Fruit fly (Drosophila melanogaster) whole organism, embryonic: ENCODE data around the gene Dhdds.

ENCODE experiments used
- Abd-B ChIP-seq: fragments of 200-800 bp; sonication (Bioruptor generic); optimal IDR thresholded peaks from 2 replicates; lab custom pipeline; 2018; ENCODE audit warnings: missing biosample characterization, mild to moderate bottlenecking, missing genetic modification characterization, moderate library complexity
- Aef1 ChIP-seq: fragments of 200-800 bp; sonication (Bioruptor generic); IDR thresholded peaks from 3 replicates; pipeline ENCODE4 v1.3.6; 2022; ENCODE audit warnings: missing biosample characterization, missing genetic modification characterization
- CG10267 ChIP-seq: fragments of 200-800 bp; sonication (Bioruptor generic); optimal IDR thresholded peaks from 2 replicates; lab custom pipeline; 2018; ENCODE audit warnings: missing biosample characterization, mild to moderate bottlenecking, missing genetic modification characterization, moderate library complexity
- CG10565 ChIP-seq: fragments of 200-800 bp; sonication (Bioruptor generic); optimal IDR thresholded peaks from 3 replicates; lab custom pipeline; 2016; ENCODE audit warnings: missing biosample characterization, mild to moderate bottlenecking, missing genetic modification characterization
- CG15479 ChIP-seq: fragments of 200-800 bp; sonication (Bioruptor generic); optimal IDR thresholded peaks from 3 replicates; lab custom pipeline; 2019; ENCODE audit warnings: missing biosample characterization, mild to moderate bottlenecking, missing genetic modification characterization, moderate library complexity
- CG15696 ChIP-seq: fragments of 200-800 bp; sonication (Bioruptor generic); optimal IDR thresholded peaks from 2 replicates; lab custom pipeline; 2019; ENCODE audit warnings: missing biosample characterization, mild to moderate bottlenecking, missing genetic modification characterization, moderate library complexity
- CG17359 ChIP-seq: fragments of 200-800 bp; sonication (Bioruptor generic); optimal IDR thresholded peaks from 3 replicates; lab custom pipeline; 2018; ENCODE audit warnings: missing biosample characterization, mild to moderate bottlenecking, missing genetic modification characterization, moderate library complexity
- CG17802 ChIP-seq: fragments of 200-800 bp; sonication (Bioruptor generic); optimal IDR thresholded peaks from 2 replicates; lab custom pipeline; 2018; ENCODE audit warnings: missing biosample characterization, mild to moderate bottlenecking, missing genetic modification characterization, moderate library complexity
- CG18476 ChIP-seq: fragments of 200-800 bp; sonication (Bioruptor generic); optimal IDR thresholded peaks from 2 replicates; lab custom pipeline; 2016; ENCODE audit warnings: missing biosample characterization, mild to moderate bottlenecking, missing genetic modification characterization
- CG2116 ChIP-seq: fragments of 200-800 bp; sonication (Bioruptor generic); optimal IDR thresholded peaks from 3 replicates; lab custom pipeline; 2018; ENCODE audit warnings: missing biosample characterization, mild to moderate bottlenecking, missing genetic modification characterization
- CG31441 ChIP-seq: fragments of 200-800 bp; sonication (Bioruptor generic); IDR thresholded peaks from 2 replicates; pipeline ENCODE4 v1.3.6; 2022; ENCODE audit warnings: missing biosample characterization, missing genetic modification characterization
- CG32767 ChIP-seq: fragments of 200-800 bp; sonication (Bioruptor generic); IDR thresholded peaks from 2 replicates; pipeline ENCODE4 v1.3.6; 2022; ENCODE audit warnings: missing biosample characterization, missing genetic modification characterization
- CG33557 ChIP-seq: fragments of 200-800 bp; sonication (Bioruptor generic); optimal IDR thresholded peaks from 2 replicates; lab custom pipeline; 2019; ENCODE audit warnings: missing biosample characterization, mild to moderate bottlenecking, missing genetic modification characterization, moderate library complexity
- CG6689 ChIP-seq: fragments of 200-800 bp; sonication (Bioruptor generic); IDR thresholded peaks from 2 replicates; pipeline ENCODE4 v1.3.6; 2022; ENCODE audit warnings: missing biosample characterization, missing genetic modification characterization
- CG6765 ChIP-seq: fragments of 200-800 bp; sonication (Bioruptor generic); optimal IDR thresholded peaks from 3 replicates; lab custom pipeline; 2017; ENCODE audit warnings: missing biosample characterization, mild to moderate bottlenecking, missing genetic modification characterization
- CG7271 ChIP-seq: fragments of 200-800 bp; sonication (Bioruptor generic); optimal IDR thresholded peaks from 2 replicates; lab custom pipeline; 2018; ENCODE audit warnings: missing biosample characterization, mild to moderate bottlenecking, missing genetic modification characterization, moderate library complexity
- CG8290 ChIP-seq, 3 experiments: fragments of 200-800 bp; sonication (Bioruptor generic); optimal IDR thresholded peaks; 2 replicates each; lab custom pipeline; 2016 to 2019; ENCODE audit warnings: missing biosample characterization in 3 of 3, missing genetic modification characterization in 3 of 3, mild to moderate bottlenecking in 2 of 3, moderate library complexity in 1 of 3
- CG8478 ChIP-seq: fragments of >200 bp; optimal IDR thresholded peaks from 2 replicates; lab custom pipeline; 2018
- CG8765 ChIP-seq: fragments of 200-800 bp; sonication (Bioruptor generic); IDR thresholded peaks from 2 replicates; pipeline ENCODE4 v1.3.6; 2022; ENCODE audit warnings: missing biosample characterization, missing genetic modification characterization
- CG8924 ChIP-seq: fragments of 200-800 bp; optimal IDR thresholded peaks from 3 replicates; lab custom pipeline; 2019; ENCODE audit warnings: missing biosample characterization, mild to moderate bottlenecking, missing genetic modification characterization, moderate library complexity
- CTCF ChIP-seq: fragments of 200-800 bp; sonication (Bioruptor generic); optimal IDR thresholded peaks from 2 replicates; lab custom pipeline; 2017; ENCODE audit warnings: missing biosample characterization, mild to moderate bottlenecking, missing genetic modification characterization, moderate library complexity
- CrebB ChIP-seq: fragments of 200-800 bp; sonication (Bioruptor generic); optimal IDR thresholded peaks from 3 replicates; lab custom pipeline; 2018; ENCODE audit warnings: missing biosample characterization, mild to moderate bottlenecking, missing genetic modification characterization
- Dfd ChIP-seq, 2 experiments: fragments of >200 bp; optimal IDR thresholded peaks; 2 replicates each; lab custom pipeline; 2017; ENCODE audit warnings: missing biosample characterization in 2 of 2, missing genetic modification characterization in 2 of 2
- Dp ChIP-seq: fragments of 200-800 bp; sonication (Bioruptor generic); optimal IDR thresholded peaks from 2 replicates; lab custom pipeline; 2018; ENCODE audit warnings: missing biosample characterization, mild to moderate bottlenecking, missing genetic modification characterization, moderate library complexity
- Eip74EF ChIP-seq, 2 experiments: fragments of 200-800 bp in 1 of 2; fragments of >200 bp in 1 of 2; sonication (Bioruptor generic) in 1 of 2; optimal IDR thresholded peaks; 2 replicates each; lab custom pipeline; 2017 to 2019; ENCODE audit warnings: missing biosample characterization in 2 of 2, missing genetic modification characterization in 2 of 2, mild to moderate bottlenecking in 1 of 2, moderate library complexity in 1 of 2
- HHEX ChIP-seq: fragments of 200-800 bp; sonication (Bioruptor generic); optimal IDR thresholded peaks from 3 replicates; lab custom pipeline; 2017; ENCODE audit warnings: missing biosample characterization, mild to moderate bottlenecking, missing genetic modification characterization, missing genetic modification reagents
- HLHmδ ChIP-seq: fragments of 200-800 bp; sonication (Bioruptor generic); optimal IDR thresholded peaks from 2 replicates; lab custom pipeline; 2018; ENCODE audit warnings: missing biosample characterization, mild to moderate bottlenecking, missing genetic modification characterization, moderate library complexity
- Hmr ChIP-seq: fragments of 200-800 bp; sonication (Bioruptor generic); optimal IDR thresholded peaks from 3 replicates; lab custom pipeline; 2017; ENCODE audit warnings: mild to moderate bottlenecking, missing biosample characterization, missing genetic modification reagents, missing genetic modification characterization
- Lpt ChIP-seq: fragments of >200 bp; optimal IDR thresholded peaks from 2 replicates; lab custom pipeline; 2018; ENCODE audit warnings: missing biosample characterization, missing genetic modification characterization
- Rx ChIP-seq: fragments of 200-800 bp; sonication (Bioruptor generic); IDR thresholded peaks from 2 replicates; pipeline ENCODE4 v1.3.6; 2022; ENCODE audit warnings: missing biosample characterization, missing genetic modification characterization
- Scr ChIP-seq: fragments of 200-800 bp; sonication (Bioruptor generic); IDR thresholded peaks from 2 replicates; pipeline ENCODE4 v1.3.6; 2022; ENCODE audit warnings: missing biosample characterization, missing genetic modification characterization; ENCODE audit not compliant: partially characterized antibody
- Vsx1 ChIP-seq: fragments of 200-800 bp; sonication (Bioruptor generic); optimal IDR thresholded peaks from 2 replicates; lab custom pipeline; 2017; ENCODE audit warnings: missing biosample characterization, mild to moderate bottlenecking, missing genetic modification characterization, missing genetic modification reagents
- az2 ChIP-seq: fragments of 200-800 bp; sonication (Bioruptor generic); optimal IDR thresholded peaks from 3 replicates; lab custom pipeline; 2016; ENCODE audit warnings: missing biosample characterization, missing genetic modification characterization
- cg ChIP-seq: fragments of 200-800 bp; sonication (Bioruptor generic); optimal IDR thresholded peaks from 3 replicates; lab custom pipeline; 2019; ENCODE audit warnings: missing biosample characterization, mild to moderate bottlenecking, missing genetic modification characterization, moderate library complexity
- chinmo ChIP-seq: fragments of 200-800 bp; sonication (Bioruptor generic); IDR thresholded peaks from 4 replicates; pipeline ENCODE4 v1.3.6; 2022; ENCODE audit warnings: missing biosample characterization, missing genetic modification characterization; ENCODE audit not compliant: partially characterized antibody
- ci ChIP-seq: fragments of 200-800 bp; sonication (Bioruptor generic); IDR thresholded peaks from 3 replicates; pipeline ENCODE4 v1.3.6; 2022; ENCODE audit warnings: missing biosample characterization, missing genetic modification characterization
- da ChIP-seq: fragments of 200-800 bp; sonication (Bioruptor generic); optimal IDR thresholded peaks from 2 replicates; lab custom pipeline; 2016; ENCODE audit warnings: missing biosample characterization, missing genetic modification characterization
- ems ChIP-seq: fragments of 200-800 bp; sonication (Bioruptor generic); optimal IDR thresholded peaks from 3 replicates; lab custom pipeline; 2016; ENCODE audit warnings: missing biosample characterization, missing genetic modification characterization
- lola ChIP-seq, 3 experiments: fragments of >200 bp in 2 of 3; fragments of 200-800 bp in 1 of 3; sonication (Bioruptor generic) in 1 of 3; optimal IDR thresholded peaks; 2 replicates each; lab custom pipeline; 2017 to 2019; ENCODE audit warnings: missing biosample characterization in 3 of 3, missing genetic modification characterization in 3 of 3, mild to moderate bottlenecking in 1 of 3, moderate library complexity in 1 of 3
- prd ChIP-seq, 3 experiments: fragments of >200 bp in 2 of 3; fragments of 200-800 bp in 1 of 3; sonication (Bioruptor generic) in 1 of 3; optimal IDR thresholded peaks in 2 of 3; IDR thresholded peaks in 1 of 3; 2 replicates in 2 of 3; 3 replicates in 1 of 3; pipeline versions ENCODE4 v1.3.6 to Lab custom; 2017 to 2022; ENCODE audit warnings: missing biosample characterization in 1 of 3, missing genetic modification characterization in 1 of 3
- sd ChIP-seq: fragments of 200-800 bp; sonication (Bioruptor generic); optimal IDR thresholded peaks from 3 replicates; lab custom pipeline; 2018; ENCODE audit warnings: missing biosample characterization, mild to moderate bottlenecking, missing genetic modification characterization, moderate library complexity
- sens-2 ChIP-seq: fragments of 200-800 bp; sonication (Bioruptor generic); IDR thresholded peaks from 2 replicates; pipeline ENCODE4 v1.3.6; 2022; ENCODE audit warnings: missing biosample characterization, missing genetic modification characterization
- tap ChIP-seq: fragments of 200-800 bp; optimal IDR thresholded peaks from 3 replicates; lab custom pipeline; 2019; ENCODE audit warnings: missing biosample characterization, mild to moderate bottlenecking, missing genetic modification characterization, moderate library complexity
- tin ChIP-seq: fragments of 200-800 bp; sonication (Bioruptor generic); optimal IDR thresholded peaks from 3 replicates; lab custom pipeline; 2016; ENCODE audit warnings: missing biosample characterization, missing genetic modification characterization

Dhdds gene

DNA sequence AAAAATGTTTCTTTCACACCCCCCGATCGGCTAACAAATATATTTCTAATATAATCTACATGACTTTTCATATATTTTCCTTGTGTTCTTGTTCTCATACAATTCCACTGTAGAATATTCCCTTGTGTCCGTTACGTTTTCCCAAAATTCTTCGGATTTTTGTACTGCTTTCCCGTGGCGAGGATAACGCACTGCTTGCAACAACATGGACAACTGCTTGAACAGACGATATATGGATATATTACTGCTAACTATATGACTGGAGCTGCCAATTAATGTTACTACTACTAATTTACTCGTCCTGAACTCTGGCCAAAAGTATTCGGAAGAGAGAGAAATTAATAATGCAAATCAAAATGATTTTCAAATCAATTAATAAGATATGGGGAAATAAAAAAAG is 8.2 kb downstream of the Dhdds start (continued):
- TF ChIP-seq tap, result no peak
- TF ChIP-seq, all 482 proteins: peak for 3

DNA sequence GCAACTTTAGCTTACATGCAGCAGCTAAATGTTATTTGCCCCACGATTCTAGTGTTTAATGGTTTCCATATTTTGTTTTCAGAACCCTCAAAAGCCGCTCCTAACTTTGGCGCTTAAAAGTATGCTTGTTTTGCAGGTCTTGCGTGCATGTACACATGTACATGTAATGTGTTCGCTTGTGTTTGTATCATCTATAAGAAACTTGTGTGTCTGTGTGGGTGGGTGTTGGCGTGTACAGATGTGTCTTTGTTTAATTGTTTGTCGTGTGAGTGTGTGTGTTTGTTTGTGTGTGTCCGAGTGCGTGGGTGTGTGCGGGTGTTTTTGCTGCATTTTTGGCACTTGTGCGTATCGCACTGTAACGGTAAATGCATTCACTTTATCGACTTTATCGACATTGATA is 10.1 kb downstream of the Dhdds start:
- peak in 1 of 2 experiments; percentile 41 for TF ChIP-seq Dfd (GFP tag; optimal IDR thresholded peaks at IDR 0.05; lab: Kevin White, UChicago)
- TF ChIP-seq cg (GFP tag; lab: Kevin White, UChicago), result peak; percentile 92
- no peak for TF ChIP-seq CG10565 (GFP tag; lab: Kevin White, UChicago)
- peak; percentile 83 for TF ChIP-seq CG8478
- 0 out of 2 replicates have a peak, but pooled peaks have one; percentile 14 for TF ChIP-seq Scr (GFP tag; lab: Robert Waterston, UW)
- TF ChIP-seq chinmo (GFP tag; lab: Robert Waterston, UW), result 0 out of 4 replicates have a peak, but pooled peaks have one; percentile 37
- TF ChIP-seq CG15479 (GFP tag; lab: Kevin White, UChicago), result no peak

DNA sequence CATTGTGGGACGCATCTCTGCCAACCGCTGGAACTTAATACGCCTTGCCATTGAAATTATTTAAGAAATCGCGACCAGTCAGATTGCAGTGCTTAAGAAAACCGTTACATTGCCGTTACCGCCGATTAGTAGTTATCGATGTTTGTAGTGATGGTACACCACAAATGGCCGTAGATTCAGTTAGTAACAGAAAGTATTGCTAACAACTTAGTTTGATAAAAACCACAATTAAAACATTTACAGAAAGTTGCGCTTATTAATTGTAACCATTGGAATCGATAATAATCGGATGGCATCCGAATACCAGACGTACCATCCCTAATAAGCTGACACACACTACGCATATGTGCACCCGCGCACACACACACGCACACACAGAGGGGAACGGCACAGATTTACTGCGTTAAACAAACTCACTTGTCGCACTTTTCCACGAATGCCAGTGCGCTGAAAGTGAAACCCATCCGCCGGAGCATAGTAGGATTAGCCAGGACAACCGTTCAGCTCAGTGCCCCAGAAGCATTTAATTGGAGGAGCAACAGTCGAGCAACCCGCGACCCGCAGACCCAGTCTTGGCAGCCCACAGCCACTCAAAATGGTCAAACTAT is 13.0 kb downstream of the Dhdds start, which contains the start of the genes hdm and Ykt6:
Gene hdm (minus strand): TSS at position 51 of the 608 bp plus-strand sequence.
Gene Ykt6 (plus strand): TSS at position 329 of the 608 bp plus-strand sequence.
- TF ChIP-seq Eip74EF (GFP tag; optimal IDR thresholded peaks at IDR 0.05; lab: Kevin White, UChicago), result no peak
- peak; percentile 56 for TF ChIP-seq CG18476
- TF ChIP-seq CG15696 (tag; lab: Kevin White, UChicago), result peak; percentile 80
- peak; percentile 26 for TF ChIP-seq da (GFP tag; lab: Kevin White, UChicago)
- no peak for TF ChIP-seq Abd-B
- TF ChIP-seq HHEX (GFP tag; lab: Kevin White, UChicago), result no peak
- no peak for TF ChIP-seq Vsx1 (GFP tag; lab: Kevin White, UChicago)
- TF ChIP-seq HLHmδ (GFP tag; lab: Kevin White, UChicago), result no peak
- peak; percentile 41 for TF ChIP-seq CG7271 (tag; lab: Kevin White, UChicago)
- TF ChIP-seq Hmr (GFP tag; lab: Kevin White, UChicago), result no peak
- peak; percentile 83 for TF ChIP-seq tin (GFP tag; lab: Kevin White, UChicago)
- peak; percentile 77 for TF ChIP-seq az2
- no peak for TF ChIP-seq prd (optimal IDR thresholded peaks at IDR 0.05; lab: Kevin White, UChicago)
- TF ChIP-seq prd (GFP tag; IDR thresholded peaks at IDR 0.05; lab: Robert Waterston, UW), result peak; percentile 92
- peak; percentile 74 for TF ChIP-seq CG32767 (GFP tag; lab: Robert Waterston, UW)
- TF ChIP-seq CG6765 (GFP tag; lab: Kevin White, UChicago), result peak; percentile 37
- TF ChIP-seq ems, result peak; percentile 74
- peak; percentile 68 for TF ChIP-seq CG8290 (GFP tag; optimal IDR thresholded peaks at IDR 0.05; lab: Kevin White, UChicago)
- peak in 1 of 2 experiments; percentile 14 for TF ChIP-seq CG8290 (tag; optimal IDR thresholded peaks at IDR 0.05; lab: Kevin White, UChicago)
- peak; percentile 17 for TF ChIP-seq CG17802 (tag; lab: Kevin White, UChicago)
- TF ChIP-seq CG2116, result peak; percentile 88
- TF ChIP-seq Lpt (GFP tag; lab: Kevin White, UChicago), result no peak
- peak; percentile 72; the same call in 2 of the 3 replicates for TF ChIP-seq Aef1 (GFP tag; lab: Robert Waterston, UW)
- peak; percentile 59 for TF ChIP-seq CrebB (tag; lab: Kevin White, UChicago)
- TF ChIP-seq Rx, result peak; percentile 72
- TF ChIP-seq CG8478, result no peak
- TF ChIP-seq CG31441 (GFP tag; lab: Robert Waterston, UW), result no peak; the same call in 1 of the 2 replicates
- TF ChIP-seq CG8924 (tag; lab: Kevin White, UChicago), result peak; percentile 56
- TF ChIP-seq CG17359 (tag; lab: Kevin White, UChicago), result peak; percentile 76
- TF ChIP-seq CG33557, result peak; percentile 66
- TF ChIP-seq ci (GFP tag; lab: Robert Waterston, UW), result peak; percentile 81; the same call in 1 of the 3 replicates
- TF ChIP-seq CG8765 (GFP tag; lab: Robert Waterston, UW), result peak; percentile 80
- no peak for TF ChIP-seq sd (tag; lab: Kevin White, UChicago)
- peak; percentile 81 for TF ChIP-seq sens-2 (GFP tag; lab: Robert Waterston, UW)
- TF ChIP-seq CG10267 (tag; lab: Kevin White, UChicago), result peak; percentile 76
- TF ChIP-seq Dp (GFP tag; lab: Kevin White, UChicago), result peak; percentile 70
- peak; percentile 24 for TF ChIP-seq CTCF (GFP tag; lab: Kevin White, UChicago)
- TF ChIP-seq lola (GFP tag; optimal IDR thresholded peaks at IDR 0.05; lab: Kevin White, UChicago), result peak in 1 of 3 experiments; percentile 72
- TF ChIP-seq CG6689 (GFP tag; lab: Robert Waterston, UW), result peak; percentile 77
